Comparison of ENCODE assay signal across 1 fruit fly cellular context in genomic region chr2L:11323917-11324316, dm6.
A peak's percentile ranks its signal among the peaks of the same experiment; 100 is the strongest.
TF ChIP-seq lines count a peak whose summit lies in the region.

No protein-coding gene starts in this region.

TF ChIP-seq in whole organism, embryonic, 481 proteins besides CTCF, POLR2A, EP300 and RAD21 (continued from another document and continues in another):
- TF ChIP-seq CG43689 (GFP tag; IDR thresholded peaks at IDR 0.05; lab: Robert Waterston, UW) (0 out of 2 replicates have a peak, but pooled peaks have one; percentile 12), Six4 (GFP tag; optimal IDR thresholded peaks at IDR 0.05; lab: Kevin White, UChicago) (peak; percentile 23), CG12071 (GFP tag; optimal IDR thresholded peaks at IDR 0.05; lab: Kevin White, UChicago) (peak; percentile 44), Hr78 (GFP tag; optimal IDR thresholded peaks at IDR 0.05; lab: Kevin White, UChicago) (no peak), lola (GFP tag; optimal IDR thresholded peaks at IDR 0.05; lab: Kevin White, UChicago) (peak in 1 of 3 experiments; percentile 57), CG7786 (GFP tag; optimal IDR thresholded peaks at IDR 0.05; lab: Kevin White, UChicago) (peak; percentile 36), bcd (GFP tag; optimal IDR thresholded peaks at IDR 0.05; lab: Kevin White, UChicago) (peak; percentile 62), unpg (GFP tag; optimal IDR thresholded peaks at IDR 0.05; lab: Kevin White, UChicago) (peak; percentile 77), zf30C (GFP tag; optimal IDR thresholded peaks at IDR 0.05; lab: Kevin White, UChicago) (no peak), CG31388 (GFP tag; optimal IDR thresholded peaks at IDR 0.05; lab: Kevin White, UChicago) (peak; percentile 9), Meics (GFP tag; optimal IDR thresholded peaks at IDR 0.05; lab: Kevin White, UChicago) (peak; percentile 36), CG34422 (GFP tag; IDR thresholded peaks at IDR 0.05; lab: Robert Waterston, UW) (peak; percentile 58; the same call in 2 of the 3 replicates), tin (GFP tag; optimal IDR thresholded peaks at IDR 0.05; lab: Kevin White, UChicago) (peak; percentile 46), ssp (GFP tag; IDR thresholded peaks at IDR 0.05; lab: Robert Waterston, UW) (no peak), z (GFP tag; IDR thresholded peaks at IDR 0.05; lab: Robert Waterston, UW) (0 out of 3 replicates have a peak, but pooled peaks have one; percentile 40), CG18476 (GFP tag; optimal IDR thresholded peaks at IDR 0.05; lab: Kevin White, UChicago) (peak; percentile 1), ftz-f1 (GFP tag; optimal IDR thresholded peaks at IDR 0.05; lab: Kevin White, UChicago) (no peak), CG2875 (GFP tag; optimal IDR thresholded peaks at IDR 0.05; lab: Kevin White, UChicago) (peak; percentile 35), Rx (GFP tag; IDR thresholded peaks at IDR 0.05; lab: Robert Waterston, UW) (peak; percentile 57; the same call in 1 of the 2 replicates), BtbVII (GFP tag; optimal IDR thresholded peaks at IDR 0.05; lab: Kevin White, UChicago) (peak; percentile 1), shn (GFP tag; optimal IDR thresholded peaks at IDR 0.05; lab: Kevin White, UChicago) (no peak), Pdp1 (GFP tag; optimal IDR thresholded peaks at IDR 0.05; lab: Kevin White, UChicago) (peak; percentile 41 to 58), bsh (GFP tag; optimal IDR thresholded peaks at IDR 0.05; lab: Kevin White, UChicago) (peak; percentile 79 to 94), ac (GFP tag; optimal IDR thresholded peaks at IDR 0.05; lab: Kevin White, UChicago) (peak; percentile 20), CG12236 (GFP tag; optimal IDR thresholded peaks at IDR 0.05; lab: Kevin White, UChicago) (peak; percentile 12), CG10462 (GFP tag; optimal IDR thresholded peaks at IDR 0.05; lab: Kevin White, UChicago) (peak; percentile 3), CG1647 (GFP tag; optimal IDR thresholded peaks at IDR 0.05; lab: Kevin White, UChicago) (peak; percentile 27), CG12659 (GFP tag; optimal IDR thresholded peaks at IDR 0.05; lab: Kevin White, UChicago) (peak; percentile 23), lbe (GFP tag; optimal IDR thresholded peaks at IDR 0.05; lab: Kevin White, UChicago) (peak; percentile 83), CG10959 (GFP tag; IDR thresholded peaks at IDR 0.05; lab: Robert Waterston, UW) (peak; percentile 63), mirr (GFP tag; optimal IDR thresholded peaks at IDR 0.05; lab: Kevin White, UChicago) (no peak), run (tag; optimal IDR thresholded peaks at IDR 0.05; lab: Kevin White, UChicago) (peak; percentile 6), CG17802 (tag; optimal IDR thresholded peaks at IDR 0.05; lab: Kevin White, UChicago) (peak; percentile 35), MTF-1 (GFP tag; optimal IDR thresholded peaks at IDR 0.05; lab: Kevin White, UChicago; ENCODE audit: borderline replicate concordance) (peak; percentile 24), CG32772 (GFP tag; IDR thresholded peaks at IDR 0.05; lab: Robert Waterston, UW) (peak; percentile 63), otp (GFP tag; IDR thresholded peaks at IDR 0.05; lab: Robert Waterston, UW) (0 out of 3 replicates have a peak, but pooled peaks have one; percentile 68), MBD-R2 (GFP tag; IDR thresholded peaks at IDR 0.05; lab: Robert Waterston, UW) (0 out of 2 replicates have a peak, but pooled peaks have one; percentile 29), ro (GFP tag; IDR thresholded peaks at IDR 0.05; lab: Robert Waterston, UW) (0 out of 2 replicates have a peak, but pooled peaks have one; percentile 9), CG11085 (GFP tag; IDR thresholded peaks at IDR 0.05; lab: Robert Waterston, UW) (no peak), CG11456 (GFP tag; IDR thresholded peaks at IDR 0.05; lab: Robert Waterston, UW) (peak; percentile 22; the same call in 1 of the 3 replicates), sd (tag; optimal IDR thresholded peaks at IDR 0.05; lab: Kevin White, UChicago) (no peak), cg (GFP tag; optimal IDR thresholded peaks at IDR 0.05; lab: Kevin White, UChicago) (no peak), E2f1 (GFP tag; IDR thresholded peaks at IDR 0.05; lab: Robert Waterston, UW) (peak; percentile 37; the same call in 1 of the 2 replicates), CG2678 (tag; optimal IDR thresholded peaks at IDR 0.05; lab: Kevin White, UChicago) (peak; percentile 63), peb (GFP tag; IDR thresholded peaks at IDR 0.05; lab: Robert Waterston, UW) (peak; percentile 49; the same call in 1 of the 2 replicates), CG14050 (GFP tag; IDR thresholded peaks at IDR 0.05; lab: Robert Waterston, UW) (peak; percentile 28; the same call in 1 of the 3 replicates), Jarid2 (GFP tag; optimal IDR thresholded peaks at IDR 0.05; lab: Kevin White, UChicago) (peak; percentile 2), dmrt99B (tag; optimal IDR thresholded peaks at IDR 0.05; lab: Kevin White, UChicago) (peak; percentile 74), tx (GFP tag; optimal IDR thresholded peaks at IDR 0.05; lab: Kevin White, UChicago) (no peak), tup (GFP tag; optimal IDR thresholded peaks at IDR 0.05; lab: Kevin White, UChicago) (no peak), her (GFP tag; optimal IDR thresholded peaks at IDR 0.05; lab: Kevin White, UChicago) (peak; percentile 2), D19B (GFP tag; optimal IDR thresholded peaks at IDR 0.05; lab: Kevin White, UChicago) (no peak), CG8924 (tag; optimal IDR thresholded peaks at IDR 0.05; lab: Kevin White, UChicago) (peak; percentile 55), unc-4 (GFP tag; IDR thresholded peaks at IDR 0.05; lab: Robert Waterston, UW; ENCODE audit: partially characterized antibody) (no peak), gce (GFP tag; IDR thresholded peaks at IDR 0.05; lab: Robert Waterston, UW) (peak; percentile 66; the same call in 2 of the 3 replicates), CG8388 (GFP tag; optimal IDR thresholded peaks at IDR 0.05; lab: Kevin White, UChicago) (peak; percentile 61), CG9215 (GFP tag; IDR thresholded peaks at IDR 0.05; lab: Robert Waterston, UW) (peak; percentile 27; the same call in 1 of the 2 replicates), CG4360 (GFP tag; IDR thresholded peaks at IDR 0.05; lab: Robert Waterston, UW) (no peak), p53 (GFP tag; optimal IDR thresholded peaks at IDR 0.05; lab: Kevin White, UChicago) (no peak), pum (GFP tag; optimal IDR thresholded peaks at IDR 0.05; lab: Kevin White, UChicago) (peak; percentile 34), scrt (GFP tag; optimal IDR thresholded peaks at IDR 0.05; lab: Kevin White, UChicago) (no peak), Lhr (GFP tag; optimal IDR thresholded peaks at IDR 0.05; lab: Kevin White, UChicago) (no peak), CG8944 (GFP tag; optimal IDR thresholded peaks at IDR 0.05; lab: Kevin White, UChicago) (peak; percentile 5), PHDP (tag; optimal IDR thresholded peaks at IDR 0.05; lab: Kevin White, UChicago) (peak; percentile 63), CG7839 (tag; optimal IDR thresholded peaks at IDR 0.05; lab: Kevin White, UChicago) (peak; percentile 71), CG3847 (GFP tag; IDR thresholded peaks at IDR 0.05; lab: Robert Waterston, UW) (peak; percentile 24; the same call in 1 of the 2 replicates), Sox102F (GFP tag; optimal IDR thresholded peaks at IDR 0.05; lab: Kevin White, UChicago) (peak; percentile 77), CG1233 (GFP tag; optimal IDR thresholded peaks at IDR 0.05; lab: Kevin White, UChicago) (peak; percentile 13), Bteb2 (GFP tag; optimal IDR thresholded peaks at IDR 0.05; lab: Kevin White, UChicago) (peak; percentile 19), Gug (GFP tag; IDR thresholded peaks at IDR 0.05; lab: Robert Waterston, UW) (peak; percentile 42; the same call in 2 of the 4 replicates), Side (GFP tag; optimal IDR thresholded peaks at IDR 0.05; lab: Kevin White, UChicago) (peak; percentile 26), jing (GFP tag; optimal IDR thresholded peaks at IDR 0.05; lab: Kevin White, UChicago) (peak; percentile 32), CG6175 (GFP tag; IDR thresholded peaks at IDR 0.05; lab: Robert Waterston, UW) (no peak), grau (tag; optimal IDR thresholded peaks at IDR 0.05; lab: Kevin White, UChicago) (peak; percentile 55), Dad (GFP tag; optimal IDR thresholded peaks at IDR 0.05; lab: Kevin White, UChicago) (no peak), Antp (GFP tag; optimal IDR thresholded peaks at IDR 0.05; lab: Kevin White, UChicago) (peak; percentile 36), HHEX (GFP tag; optimal IDR thresholded peaks at IDR 0.05; lab: Kevin White, UChicago) (peak; percentile 16), Hsf (GFP tag; optimal IDR thresholded peaks at IDR 0.05; lab: Kevin White, UChicago) (peak; percentile 49), CG6765 (GFP tag; optimal IDR thresholded peaks at IDR 0.05; lab: Kevin White, UChicago) (no peak), Ptx1 (GFP tag; IDR thresholded peaks at IDR 0.05; lab: Robert Waterston, UW) (peak; percentile 72), NfI (GFP tag; optimal IDR thresholded peaks at IDR 0.05; lab: Kevin White, UChicago) (peak; percentile 32), CG1602 (GFP tag; optimal IDR thresholded peaks at IDR 0.05; lab: Kevin White, UChicago) (peak; percentile 28), Xbp1 (GFP tag; optimal IDR thresholded peaks at IDR 0.05; lab: Kevin White, UChicago) (peak; percentile 69), hth (optimal IDR thresholded peaks at IDR 0.05; lab: Kevin White, UChicago) (no peak), CG31441 (GFP tag; IDR thresholded peaks at IDR 0.05; lab: Robert Waterston, UW) (peak; percentile 79), CG2202 (tag; optimal IDR thresholded peaks at IDR 0.05; lab: Kevin White, UChicago) (peak; percentile 46), Atf-2 (GFP tag; optimal IDR thresholded peaks at IDR 0.05; lab: Kevin White, UChicago) (peak; percentile 19), pho (GFP tag; optimal IDR thresholded peaks at IDR 0.05; lab: Kevin White, UChicago) (no peak), nerfin-1 (tag; optimal IDR thresholded peaks at IDR 0.05; lab: Kevin White, UChicago) (peak; percentile 19), Nf-YA (GFP tag; IDR thresholded peaks at IDR 0.05; lab: Robert Waterston, UW) (peak; percentile 61), Trl (optimal IDR thresholded peaks at IDR 0.05; lab: Kevin White, UChicago) (no peak), Trl (GFP tag; optimal IDR thresholded peaks at IDR 0.05; lab: Kevin White, UChicago) (peak; percentile 48), CG15696 (tag; optimal IDR thresholded peaks at IDR 0.05; lab: Kevin White, UChicago) (peak; percentile 28), CG11696 (GFP tag; IDR thresholded peaks at IDR 0.05; lab: Robert Waterston, UW) (peak; percentile 72), fd96Cb (tag; optimal IDR thresholded peaks at IDR 0.05; lab: Kevin White, UChicago) (peak; percentile 75), Aef1 (GFP tag; IDR thresholded peaks at IDR 0.05; lab: Robert Waterston, UW) (peak; percentile 42; the same call in 2 of the 3 replicates), gsb (GFP tag; IDR thresholded peaks at IDR 0.05; lab: Robert Waterston, UW) (no peak), trh (GFP tag; optimal IDR thresholded peaks at IDR 0.05; lab: Kevin White, UChicago) (peak; percentile 28), lmd (GFP tag; IDR thresholded peaks at IDR 0.05; lab: Robert Waterston, UW) (peak; percentile 69), tap (tag; optimal IDR thresholded peaks at IDR 0.05; lab: Kevin White, UChicago) (peak; percentile 64), CG9727 (GFP tag; optimal IDR thresholded peaks at IDR 0.05; lab: Kevin White, UChicago) (peak; percentile 43), chm (GFP tag; IDR thresholded peaks at IDR 0.05; lab: Robert Waterston, UW) (peak; percentile 73), chif (GFP tag; optimal IDR thresholded peaks at IDR 0.05; lab: Kevin White, UChicago) (peak; percentile 67 to 69), CG33213 (GFP tag; optimal IDR thresholded peaks at IDR 0.05; lab: Kevin White, UChicago) (no peak), Med (GFP tag; lab: Kevin White, UChicago) (peak; percentile 88), tio (GFP tag; optimal IDR thresholded peaks at IDR 0.05; lab: Kevin White, UChicago) (peak; percentile 23), H15 (GFP tag; IDR thresholded peaks at IDR 0.05; lab: Robert Waterston, UW) (peak; percentile 72), disco-r (GFP tag; optimal IDR thresholded peaks at IDR 0.05; lab: Kevin White, UChicago) (peak; percentile 1), CG1024 (GFP tag; IDR thresholded peaks at IDR 0.05; lab: Robert Waterston, UW) (0 out of 2 replicates have a peak, but pooled peaks have one; percentile 50), zen (tag; optimal IDR thresholded peaks at IDR 0.05; lab: Kevin White, UChicago) (peak; percentile 12), CG8359 (GFP tag; optimal IDR thresholded peaks at IDR 0.05; lab: Kevin White, UChicago; ENCODE audit: borderline replicate concordance) (peak; percentile 35), CG30403 (GFP tag; optimal IDR thresholded peaks at IDR 0.05; lab: Kevin White, UChicago) (peak; percentile 53), CG17568 (GFP tag; optimal IDR thresholded peaks at IDR 0.05; lab: Kevin White, UChicago) (peak; percentile 14), cato (GFP tag; optimal IDR thresholded peaks at IDR 0.05; lab: Kevin White, UChicago; ENCODE audit: borderline replicate concordance) (no peak), CG6689 (GFP tag; IDR thresholded peaks at IDR 0.05; lab: Robert Waterston, UW) (peak; percentile 70), CG17829 (tag; optimal IDR thresholded peaks at IDR 0.05; lab: Kevin White, UChicago) (peak; percentile 59), Fer3 (tag; optimal IDR thresholded peaks at IDR 0.05; lab: Kevin White, UChicago) (peak; percentile 20), lab (GFP tag; optimal IDR thresholded peaks at IDR 0.05; lab: Kevin White, UChicago) (peak; percentile 52), CG17328 (GFP tag; IDR thresholded peaks at IDR 0.05; lab: Robert Waterston, UW) (peak; percentile 77), fd102C (GFP tag; optimal IDR thresholded peaks at IDR 0.05; lab: Kevin White, UChicago) (peak; percentile 17), CrebB (tag; optimal IDR thresholded peaks at IDR 0.05; lab: Kevin White, UChicago) (peak; percentile 13), CG6254 (GFP tag; optimal IDR thresholded peaks at IDR 0.05; lab: Kevin White, UChicago) (peak; percentile 73), HLH4C (GFP tag; IDR thresholded peaks at IDR 0.05; lab: Robert Waterston, UW; ENCODE audit: partially characterized antibody) (no peak), Xrp1 (GFP tag; IDR thresholded peaks at IDR 0.05; lab: Robert Waterston, UW) (peak; percentile 83), danr (GFP tag; IDR thresholded peaks at IDR 0.05; lab: Robert Waterston, UW) (0 out of 2 replicates have a peak, but pooled peaks have one; percentile 21), vvl (GFP tag; IDR thresholded peaks at IDR 0.05; lab: Robert Waterston, UW) (peak; percentile 88), odd (GFP tag; optimal IDR thresholded peaks at IDR 0.05; lab: Kevin White, UChicago) (no peak), Mrtf (GFP tag; IDR thresholded peaks at IDR 0.05; lab: Robert Waterston, UW) (peak; percentile 44; the same call in 1 of the 3 replicates), CG3407 (GFP tag; optimal IDR thresholded peaks at IDR 0.05; lab: Kevin White, UChicago) (peak; percentile 28)
